Worm (Caenorhabditis elegans) whole organism, early embryonic: ENCODE data around the gene F58B4.2.

Experiments used
- B0310.2 ChIP-seq: sonication (generic microtip); optimal IDR thresholded peaks from 2 replicates; lab custom pipeline; 2016; ENCODE audit warnings: mild to moderate bottlenecking, missing genetic modification characterization, missing compliant biosample characterization
- F13C5.2 ChIP-seq: sonication (generic microtip); optimal IDR thresholded peaks from 2 replicates; lab custom pipeline; 2017; ENCODE audit warnings: mild to moderate bottlenecking, missing genetic modification characterization, inconsistent platforms, missing compliant biosample characterization
- aly-1 ChIP-seq: sonication (generic microtip); optimal IDR thresholded peaks from 2 replicates; lab custom pipeline; 2016; ENCODE audit warnings: missing genetic modification characterization, missing compliant biosample characterization
- ama-1 ChIP-seq: fragments of 150-350 bp; optimal IDR thresholded peaks from 2 replicates; lab custom pipeline; 2014
- ceh-13 ChIP-seq: fragments of 200-800 bp; sonication (Bioruptor generic); optimal IDR thresholded peaks from 2 replicates; lab custom pipeline; 2018; ENCODE audit warnings: mild to moderate bottlenecking, missing genetic modification characterization, missing compliant biosample characterization
- ceh-36 ChIP-seq: sonication (generic microtip); optimal IDR thresholded peaks from 2 replicates; lab custom pipeline; 2016; ENCODE audit warnings: missing genetic modification characterization, inconsistent platforms, missing compliant biosample characterization
- ets-7 ChIP-seq: sonication (generic microtip); optimal IDR thresholded peaks from 2 replicates; lab custom pipeline; 2016; ENCODE audit warnings: missing genotype, missing genetic modification characterization, missing compliant biosample characterization
- flt-1 ChIP-seq: fragments of 200-800 bp; sonication (Bioruptor generic); IDR thresholded peaks from 2 replicates; pipeline ENCODE4 v1.3.6; 2022; ENCODE audit warnings: missing genetic modification characterization, missing compliant biosample characterization
- hmbx-1 ChIP-seq: sonication (generic microtip); optimal IDR thresholded peaks from 2 replicates; lab custom pipeline; 2016; ENCODE audit warnings: mild to moderate bottlenecking, missing genetic modification characterization, missing compliant biosample characterization
- hmg-4 ChIP-seq: fragments of 200-800 bp; sonication (Bioruptor generic); optimal IDR thresholded peaks from 2 replicates; lab custom pipeline; 2018; ENCODE audit warnings: mild to moderate bottlenecking, missing genetic modification characterization, missing compliant biosample characterization
- hnd-1 ChIP-seq: sonication (generic microtip); optimal IDR thresholded peaks from 2 replicates; lab custom pipeline; 2016; ENCODE audit warnings: missing genetic modification characterization, missing compliant biosample characterization
- pes-1 ChIP-seq: fragments of 200-800 bp; sonication (Bioruptor generic); IDR thresholded peaks from 2 replicates; pipeline ENCODE4 v1.3.6; 2022; ENCODE audit warnings: missing genetic modification reagents, missing genetic modification characterization, missing compliant biosample characterization
- scrt-1 ChIP-seq: fragments of 200-800 bp; sonication (Bioruptor generic); IDR thresholded peaks from 2 replicates; pipeline ENCODE4 v1.3.6; 2022; ENCODE audit warnings: missing genetic modification characterization, missing compliant biosample characterization
- sea-1 ChIP-seq: fragments of 200-800 bp; sonication (Bioruptor generic); conservative IDR thresholded peaks from 2 replicates; pipeline ENCODE4 v1.3.6; 2022; ENCODE audit warnings: missing genetic modification characterization, missing compliant biosample characterization
- tbx-11 ChIP-seq: fragments of 200-800 bp; sonication (Bioruptor generic); IDR thresholded peaks from 2 replicates; pipeline ENCODE4 v1.3.6; 2022; ENCODE audit warnings: missing genetic modification characterization, missing compliant biosample characterization
- tbx-37 ChIP-seq: fragments of 200-800 bp; sonication (Bioruptor generic); conservative IDR thresholded peaks from 2 replicates; pipeline ENCODE4 v1.3.6; 2022; ENCODE audit warnings: missing genetic modification reagents, missing genetic modification characterization, missing compliant biosample characterization
- tra-4 ChIP-seq: sonication (generic microtip); optimal IDR thresholded peaks from 2 replicates; lab custom pipeline; 2017; ENCODE audit warnings: missing genetic modification characterization, missing compliant biosample characterization

The F58B4.2 gene

DNA sequence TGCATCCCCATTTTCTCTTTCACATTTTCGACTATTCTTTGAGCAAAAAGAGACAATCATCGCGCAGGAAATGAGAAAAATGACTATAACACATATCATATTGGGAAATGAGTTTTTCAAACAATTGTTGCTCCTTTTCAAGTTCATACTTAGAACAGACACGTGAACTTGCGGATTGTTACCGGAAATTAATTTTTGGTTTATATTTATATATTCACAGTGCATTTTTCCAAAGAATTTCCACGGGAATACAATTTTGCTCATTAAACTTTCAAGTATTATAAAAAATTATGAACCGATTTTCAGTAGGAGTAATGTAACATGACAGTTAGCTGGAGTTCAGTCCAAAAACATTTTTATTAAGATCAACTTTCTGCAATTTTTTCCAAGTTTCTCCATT is 5.0 kb upstream of the F58B4.2 start, which contains the start of gene F58B4.7:
TSS of gene F58B4.7 (minus strand) at position 101 of the 400 bp plus-strand sequence.
- TF ChIP-seq F13C5.2 (tag; lab: Kevin White, UChicago) (no peak), scrt-1 (GFP tag; lab: Robert Waterston, UW) (no peak), ceh-13 (GFP tag; lab: Kevin White, UChicago) (no peak), tra-4 (no peak), B0310.2 (tag; lab: Kevin White, UChicago) (no peak), ets-7 (tag; lab: Kevin White, UChicago) (no peak), pes-1 (GFP tag; lab: Robert Waterston, UW) (no peak), tbx-37 (no peak), sea-1 (GFP tag; lab: Robert Waterston, UW) (no peak), tbx-11 (GFP tag; lab: Robert Waterston, UW) (no peak), hmbx-1 (tag; lab: Kevin White, UChicago) (no peak), hnd-1 (tag; lab: Kevin White, UChicago) (no peak), hmg-4 (GFP tag; lab: Kevin White, UChicago) (no peak), aly-1 (tag; lab: Kevin White, UChicago) (no peak), ama-1 (lab: Kevin White, UChicago) (no peak)

ce11 chrV:10921747-10922146 is 3.5 kb upstream of the F58B4.2 start, which contains the start of gene nas-31:
Gene nas-31, minus strand, starts transcription at chrV:10921847.
- no peak for TF ChIP-seq aly-1 (tag; lab: Kevin White, UChicago)
- no peak for TF ChIP-seq ceh-36 (tag; lab: Kevin White, UChicago)
- no peak for TF ChIP-seq scrt-1 (GFP tag; lab: Robert Waterston, UW)
- no peak for TF ChIP-seq tra-4
- no peak for TF ChIP-seq flt-1
- no peak for TF ChIP-seq sea-1 (GFP tag; lab: Robert Waterston, UW)
- no peak for TF ChIP-seq hmg-4 (GFP tag; lab: Kevin White, UChicago)
- TF ChIP-seq tbx-37, result no peak
- TF ChIP-seq ceh-13 (GFP tag; lab: Kevin White, UChicago), result no peak
- TF ChIP-seq ama-1 (lab: Kevin White, UChicago), result no peak
- TF ChIP-seq hnd-1 (tag; lab: Kevin White, UChicago), result no peak
- no peak for TF ChIP-seq B0310.2 (tag; lab: Kevin White, UChicago)
- TF ChIP-seq hmbx-1 (tag; lab: Kevin White, UChicago), result no peak
- no peak for TF ChIP-seq pes-1 (GFP tag; lab: Robert Waterston, UW)
- no peak for TF ChIP-seq F13C5.2 (tag; lab: Kevin White, UChicago)
- no peak for TF ChIP-seq ets-7 (tag; lab: Kevin White, UChicago)
- no peak for TF ChIP-seq tbx-11 (GFP tag; lab: Robert Waterston, UW)

DNA sequence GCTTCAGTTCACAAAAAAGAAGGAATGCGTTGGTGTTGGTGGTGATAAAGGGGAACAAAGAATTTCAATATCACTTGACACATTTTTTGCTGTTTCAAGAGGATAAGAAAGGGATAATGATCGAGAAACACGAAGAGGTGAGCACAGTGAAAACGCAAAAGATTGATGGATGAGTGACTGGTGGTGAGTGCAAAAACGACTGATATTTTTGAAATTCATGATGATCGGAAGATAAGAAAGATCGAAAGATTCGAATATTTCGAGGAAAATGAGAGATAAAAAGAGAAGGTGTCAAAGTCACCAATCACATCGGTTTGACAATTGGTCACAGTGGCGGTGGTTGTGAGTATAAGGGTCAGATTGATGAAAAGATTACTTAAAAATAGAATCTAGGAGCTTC is 2.4 kb downstream of the F58B4.2 start:
- TF ChIP-seq hmbx-1 (tag; lab: Kevin White, UChicago) (no peak), B0310.2 (tag; lab: Kevin White, UChicago) (no peak), ceh-13 (GFP tag; lab: Kevin White, UChicago) (no peak), ama-1 (lab: Kevin White, UChicago) (no peak), scrt-1 (GFP tag; lab: Robert Waterston, UW) (no peak), flt-1 (no peak), ets-7 (tag; lab: Kevin White, UChicago) (no peak), hmg-4 (GFP tag; lab: Kevin White, UChicago) (no peak), ceh-36 (tag; lab: Kevin White, UChicago) (no peak), sea-1 (GFP tag; lab: Robert Waterston, UW) (no peak), tbx-37 (no peak), F13C5.2 (tag; lab: Kevin White, UChicago) (no peak)

DNA sequence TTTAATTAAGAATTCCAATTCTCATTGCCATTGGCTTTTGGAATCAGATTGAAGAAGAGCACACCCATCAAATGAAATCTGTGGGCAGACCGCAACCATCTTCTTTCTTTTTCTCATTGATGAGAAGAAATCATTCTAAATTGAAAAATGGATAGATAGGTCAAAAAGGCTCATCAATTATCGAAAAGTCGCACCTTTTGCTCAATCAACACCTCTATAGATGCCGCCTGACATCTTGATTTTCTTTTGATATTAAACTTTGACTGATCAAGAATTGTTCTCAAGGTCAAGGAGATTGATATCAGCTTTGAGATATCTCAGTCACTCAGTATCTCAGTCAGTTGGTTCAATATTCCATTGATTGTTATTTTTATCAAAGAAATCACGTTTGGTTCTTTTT is 8.3 kb downstream of the F58B4.2 start:
- no peak for TF ChIP-seq sea-1 (GFP tag; lab: Robert Waterston, UW)
- no peak for TF ChIP-seq ceh-13 (GFP tag; lab: Kevin White, UChicago)

ce11 chrV:10909071-10909470 is 9.2 kb downstream of the F58B4.2 start, which contains the start of gene zzz-1:
Gene zzz-1, minus strand, starts transcription at chrV:10909171.
- TF ChIP-seq ama-1 (lab: Kevin White, UChicago), result no peak
- TF ChIP-seq scrt-1 (GFP tag; lab: Robert Waterston, UW), result no peak
- no peak for TF ChIP-seq ceh-36 (tag; lab: Kevin White, UChicago)

- TF ChIP-seq F13C5.2 (tag; lab: Kevin White, UChicago) (no peak), ceh-36 (tag; lab: Kevin White, UChicago) (no peak), hnd-1 (tag; lab: Kevin White, UChicago) (no peak), tra-4 (no peak), sea-1 (GFP tag; lab: Robert Waterston, UW) (no peak), hmbx-1 (tag; lab: Kevin White, UChicago) (no peak), pes-1 (GFP tag; lab: Robert Waterston, UW) (no peak), B0310.2 (tag; lab: Kevin White, UChicago) (no peak), tbx-37 (no peak)
These were observed 13.5 kb downstream of the F58B4.2 start for ce11 chrV:10904795-10905194.

DNA sequence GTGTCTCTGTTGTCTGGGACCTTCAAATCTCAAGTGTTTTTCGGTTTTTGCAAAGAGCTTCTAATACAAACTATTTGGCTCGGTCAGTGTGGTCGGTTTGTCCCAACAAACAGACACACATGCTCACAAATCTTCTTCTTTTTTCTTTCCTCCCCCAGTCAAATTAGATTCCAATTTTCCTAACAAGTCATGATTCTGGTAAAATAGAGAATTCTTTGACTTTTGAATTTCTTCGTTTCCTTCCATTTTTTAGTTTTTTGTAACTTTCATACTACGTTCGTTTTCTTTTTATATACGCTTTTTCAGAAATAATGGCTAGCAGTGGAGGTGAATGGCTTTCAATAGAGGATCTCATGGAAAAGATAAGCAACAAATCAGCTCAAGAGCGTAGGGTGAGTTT is 14.5 kb downstream of the F58B4.2 start, which contains the start of gene F32D8.15:
TSS of gene F32D8.15 (plus strand) at position 301 of the 400 bp plus-strand sequence.
- TF ChIP-seq pes-1 (GFP tag; lab: Robert Waterston, UW) (no peak), tbx-37 (no peak), B0310.2 (tag; lab: Kevin White, UChicago) (no peak), F13C5.2 (tag; lab: Kevin White, UChicago) (no peak), hmbx-1 (tag; lab: Kevin White, UChicago) (no peak), sea-1 (GFP tag; lab: Robert Waterston, UW) (no peak), hnd-1 (tag; lab: Kevin White, UChicago) (no peak), ceh-13 (GFP tag; lab: Kevin White, UChicago) (no peak), ama-1 (lab: Kevin White, UChicago) (no peak), scrt-1 (GFP tag; lab: Robert Waterston, UW) (no peak), aly-1 (tag; lab: Kevin White, UChicago) (no peak), hmg-4 (GFP tag; lab: Kevin White, UChicago) (no peak), flt-1 (no peak), tbx-11 (GFP tag; lab: Robert Waterston, UW) (no peak), ets-7 (tag; lab: Kevin White, UChicago) (no peak), ceh-36 (tag; lab: Kevin White, UChicago) (no peak)
